Worm (Caenorhabditis elegans) whole organism, late embryonic: ENCODE measurements around the gene ocr-4.
A peak's percentile ranks its signal among the peaks of the same experiment; 100 is the strongest.

ENCODE experiments used
- C38D4.7 ChIP-seq: fragments of 200-800 bp; sonication (Bioruptor generic); optimal IDR thresholded peaks from 2 replicates; lab custom pipeline; 2018; ENCODE audit warnings: mild to moderate bottlenecking, missing genetic modification characterization, moderate library complexity, missing compliant biosample characterization
- F13H6.1 ChIP-seq: sonication (generic microtip); optimal IDR thresholded peaks from 2 replicates; lab custom pipeline; 2016; ENCODE audit warnings: missing genetic modification characterization, missing compliant biosample characterization
- K02D7.2 ChIP-seq: sonication (generic microtip); optimal IDR thresholded peaks from 2 replicates; lab custom pipeline; 2017; ENCODE audit warnings: mild to moderate bottlenecking, missing genetic modification characterization, missing compliant biosample characterization
- K09A11.1 ChIP-seq: sonication (generic microtip); optimal IDR thresholded peaks from 2 replicates; lab custom pipeline; 2017; ENCODE audit warnings: antibody characterized with exemption, mild to moderate bottlenecking, missing genetic modification characterization, missing compliant biosample characterization; ENCODE audit not compliant: insufficient read depth
- T23F11.4 ChIP-seq: fragments of 200-800 bp; sonication (Bioruptor generic); optimal IDR thresholded peaks from 2 replicates; lab custom pipeline; 2018; ENCODE audit warnings: mild to moderate bottlenecking, missing genetic modification characterization, missing compliant biosample characterization
- Y22D7AL.16 ChIP-seq: sonication (generic microtip); optimal IDR thresholded peaks from 2 replicates; lab custom pipeline; 2016; ENCODE audit warnings: missing genetic modification characterization, missing compliant biosample characterization
- ahr-1 ChIP-seq: sonication (generic microtip); optimal IDR thresholded peaks from 2 replicates; lab custom pipeline; 2016; ENCODE audit warnings: missing genetic modification characterization, missing compliant biosample characterization
- ama-1 ChIP-seq: fragments of 150-350 bp; optimal IDR thresholded peaks from 2 replicates; lab custom pipeline; 2014
- ceh-18 ChIP-seq: sonication (generic microtip); optimal IDR thresholded peaks from 2 replicates; lab custom pipeline; 2016; ENCODE audit warnings: missing genetic modification characterization, missing compliant biosample characterization
- ceh-19 ChIP-seq: fragments of 200-800 bp; sonication (Bioruptor generic); optimal IDR thresholded peaks from 2 replicates; lab custom pipeline; 2018; ENCODE audit warnings: mild to moderate bottlenecking, missing genetic modification characterization, missing compliant biosample characterization
- ceh-2 ChIP-seq: sonication (generic microtip); optimal IDR thresholded peaks from 2 replicates; lab custom pipeline; 2016; ENCODE audit warnings: missing genotype, missing genetic modification characterization, missing compliant biosample characterization
- ceh-22 ChIP-seq: sonication (generic microtip); optimal IDR thresholded peaks from 2 replicates; lab custom pipeline; 2017; ENCODE audit warnings: missing biosample characterization, missing genetic modification characterization
- ceh-24 ChIP-seq: sonication (generic microtip); optimal IDR thresholded peaks from 2 replicates; lab custom pipeline; 2016; ENCODE audit warnings: mild to moderate bottlenecking, missing genetic modification characterization, missing compliant biosample characterization
- ceh-30 ChIP-seq: fragments of 150-350 bp; optimal IDR thresholded peaks from 2 replicates; lab custom pipeline; 2014; ENCODE audit warnings: missing biosample characterization, missing genetic modification characterization
- ceh-45 ChIP-seq: fragments of 200-800 bp; sonication (Bioruptor generic); IDR thresholded peaks from 2 replicates; pipeline ENCODE4 v1.3.6; 2022; ENCODE audit warnings: missing genetic modification reagents, missing genetic modification characterization, missing compliant biosample characterization
- ceh-6 ChIP-seq: fragments of 200-800 bp; sonication (Bioruptor generic); optimal IDR thresholded peaks from 2 replicates; lab custom pipeline; 2018; ENCODE audit warnings: mild to moderate bottlenecking, missing genetic modification characterization, missing compliant biosample characterization
- che-1 ChIP-seq: sonication (generic microtip); optimal IDR thresholded peaks from 2 replicates; lab custom pipeline; 2016; ENCODE audit warnings: mild to moderate bottlenecking, missing genetic modification characterization, missing compliant biosample characterization
- dmd-4 ChIP-seq: sonication (generic microtip); optimal IDR thresholded peaks from 2 replicates; lab custom pipeline; 2016; ENCODE audit warnings: borderline replicate concordance, missing genetic modification characterization, missing compliant biosample characterization
- elt-2 ChIP-seq: sonication (generic microtip); optimal IDR thresholded peaks from 2 replicates; lab custom pipeline; 2016; ENCODE audit warnings: missing genetic modification reagents, missing genetic modification characterization, missing compliant biosample characterization
- elt-4 ChIP-seq: sonication (generic microtip); optimal IDR thresholded peaks from 2 replicates; lab custom pipeline; 2016; ENCODE audit warnings: missing genetic modification characterization, missing compliant biosample characterization
- fax-1 ChIP-seq: sonication (generic microtip); optimal IDR thresholded peaks from 2 replicates; lab custom pipeline; 2016; ENCODE audit warnings: missing genotype, missing genetic modification characterization, missing compliant biosample characterization
- fkh-6 ChIP-seq: sonication (generic microtip); optimal IDR thresholded peaks from 2 replicates; lab custom pipeline; 2016; ENCODE audit warnings: missing genetic modification characterization, missing compliant biosample characterization
- hlh-13 ChIP-seq: fragments of 200-800 bp; sonication (Bioruptor generic); optimal IDR thresholded peaks from 2 replicates; lab custom pipeline; 2018; ENCODE audit warnings: mild to moderate bottlenecking, missing genetic modification characterization, missing compliant biosample characterization
- hlh-6 ChIP-seq: sonication (generic microtip); optimal IDR thresholded peaks from 2 replicates; lab custom pipeline; 2016; ENCODE audit warnings: missing genotype, missing genetic modification characterization, missing compliant biosample characterization
- hlh-8 ChIP-seq: sonication (generic microtip); optimal IDR thresholded peaks from 2 replicates; lab custom pipeline; 2016; ENCODE audit warnings: missing genotype, missing genetic modification characterization, missing compliant biosample characterization
- lim-6 ChIP-seq: sonication (generic microtip); optimal IDR thresholded peaks from 2 replicates; lab custom pipeline; 2016; ENCODE audit warnings: missing genetic modification characterization, missing compliant biosample characterization
- madf-2 ChIP-seq: sonication (generic microtip); optimal IDR thresholded peaks from 2 replicates; lab custom pipeline; 2017; ENCODE audit warnings: missing genetic modification characterization, missing compliant biosample characterization
- nfya-1 ChIP-seq: sonication (generic microtip); optimal IDR thresholded peaks from 2 replicates; lab custom pipeline; 2017; ENCODE audit warnings: missing genetic modification characterization, mild to moderate bottlenecking, missing compliant biosample characterization, antibody characterized with exemption, moderate library complexity
- nhr-11 ChIP-seq: fragments of 150-350 bp; optimal IDR thresholded peaks from 2 replicates; lab custom pipeline; 2014; ENCODE audit warnings: missing biosample characterization, missing genetic modification characterization
- nhr-232 ChIP-seq: sonication (generic microtip); optimal IDR thresholded peaks from 2 replicates; lab custom pipeline; 2016; ENCODE audit warnings: missing genetic modification characterization, missing compliant biosample characterization
- npax-4 ChIP-seq: sonication (generic microtip); optimal IDR thresholded peaks from 2 replicates; lab custom pipeline; 2016; ENCODE audit warnings: missing genetic modification characterization, missing compliant biosample characterization
- odd-2 ChIP-seq: sonication (generic microtip); optimal IDR thresholded peaks from 2 replicates; lab custom pipeline; 2017; ENCODE audit warnings: antibody characterized with exemption, mild to moderate bottlenecking, missing genetic modification characterization, missing compliant biosample characterization
- pag-3 ChIP-seq: sonication (generic microtip); optimal IDR thresholded peaks from 2 replicates; lab custom pipeline; 2016; ENCODE audit warnings: missing compliant biosample characterization, missing genetic modification characterization, borderline replicate concordance
- pat-9 ChIP-seq: fragments of 200-800 bp; sonication (Bioruptor generic); optimal IDR thresholded peaks from 2 replicates; lab custom pipeline; 2018; ENCODE audit warnings: mild to moderate bottlenecking, missing genetic modification characterization, moderate library complexity, missing compliant biosample characterization
- pax-1 ChIP-seq: fragments of 150-350 bp; optimal IDR thresholded peaks from 2 replicates; lab custom pipeline; 2014; ENCODE audit warnings: missing biosample characterization, missing genetic modification characterization
- pqm-1 ChIP-seq: sonication (generic microtip); optimal IDR thresholded peaks from 2 replicates; lab custom pipeline; 2016; ENCODE audit warnings: missing genetic modification characterization, missing compliant biosample characterization
- pros-1 ChIP-seq: fragments of 150-350 bp; optimal IDR thresholded peaks from 2 replicates; lab custom pipeline; 2014; ENCODE audit warnings: missing biosample characterization, missing genetic modification reagents, missing genetic modification characterization
- sdc-2 ChIP-seq: sonication (generic microtip); optimal IDR thresholded peaks from 2 replicates; lab custom pipeline; 2016; ENCODE audit warnings: missing genotype, missing genetic modification characterization, missing compliant biosample characterization
- sox-4 ChIP-seq: sonication (generic microtip); optimal IDR thresholded peaks from 2 replicates; lab custom pipeline; 2017; ENCODE audit warnings: mild to moderate bottlenecking, missing genetic modification characterization, inconsistent platforms, missing compliant biosample characterization
- tbx-2 ChIP-seq: sonication (generic microtip); optimal IDR thresholded peaks from 2 replicates; lab custom pipeline; 2016; ENCODE audit warnings: missing genetic modification characterization, missing compliant biosample characterization
- ttx-3 ChIP-seq: sonication (generic microtip); optimal IDR thresholded peaks from 2 replicates; lab custom pipeline; 2016; ENCODE audit warnings: missing genetic modification reagents, missing genetic modification characterization, missing compliant biosample characterization
- unc-3 ChIP-seq, 2 experiments: fragments of 200-800 bp in 1 of 2; sonication (Bioruptor generic) in 1 of 2; sonication (generic microtip) in 1 of 2; conservative IDR thresholded peaks in 1 of 2; optimal IDR thresholded peaks in 1 of 2; 2 replicates each; pipeline versions ENCODE4 v1.3.6 to Lab custom; 2016 to 2022; ENCODE audit warnings: missing compliant biosample characterization in 2 of 2, missing genetic modification characterization in 2 of 2, missing genetic modification reagents in 1 of 2
- unc-42 ChIP-seq: sonication (generic microtip); optimal IDR thresholded peaks from 2 replicates; lab custom pipeline; 2016; ENCODE audit warnings: missing genotype, missing genetic modification characterization, missing compliant biosample characterization
- unc-86 ChIP-seq: sonication (generic microtip); optimal IDR thresholded peaks from 2 replicates; lab custom pipeline; 2016; ENCODE audit warnings: missing genetic modification characterization, missing compliant biosample characterization
- zip-5 ChIP-seq: sonication (generic microtip); optimal IDR thresholded peaks from 2 replicates; lab custom pipeline; 2016; ENCODE audit warnings: missing genetic modification characterization, missing compliant biosample characterization
- ztf-16 ChIP-seq: sonication (generic microtip); optimal IDR thresholded peaks from 2 replicates; lab custom pipeline; 2017; ENCODE audit warnings: missing genetic modification characterization, missing compliant biosample characterization

The ocr-4 gene

ce11 chrIV:7319931-7320435, 12.6 kb downstream of the ocr-4 start (continued):
- TF ChIP-seq unc-42 (peak; percentile 87), hlh-6 (tag; lab: Kevin White, UChicago) (peak; percentile 1), madf-2 (tag; lab: Kevin White, UChicago) (no peak), pat-9 (tag; lab: Kevin White, UChicago) (peak; percentile 60), pag-3 (tag; lab: Kevin White, UChicago) (no peak), hlh-13 (no peak), pax-1 (tag; lab: Kevin White, UChicago) (no peak), tbx-2 (peak; percentile 82), K09A11.1 (no peak), C38D4.7 (GFP tag; lab: Kevin White, UChicago) (no peak), ceh-30 (tag; lab: Kevin White, UChicago) (no peak), sox-4 (no peak), elt-4 (no peak), ceh-6 (GFP tag; lab: Kevin White, UChicago) (no peak), K02D7.2 (tag; lab: Kevin White, UChicago) (no peak), pqm-1 (tag; lab: Kevin White, UChicago) (no peak), zip-5 (no peak), fkh-6 (tag; lab: Kevin White, UChicago) (no peak), dmd-4 (tag; lab: Kevin White, UChicago) (no peak), hlh-8 (tag; lab: Kevin White, UChicago) (no peak), ceh-2 (peak; percentile 29), Y22D7AL.16 (tag; lab: Kevin White, UChicago) (no peak), sdc-2 (tag; lab: Kevin White, UChicago) (no peak), ama-1 (lab: Kevin White, UChicago) (no peak), ahr-1 (tag; lab: Kevin White, UChicago) (no peak), npax-4 (no peak), ttx-3 (tag; lab: Kevin White, UChicago) (no peak), T23F11.4 (GFP tag; lab: Kevin White, UChicago) (no peak), che-1 (no peak), ceh-19 (no peak), pros-1 (tag; lab: Kevin White, UChicago) (peak; percentile 96), unc-86 (tag; lab: Kevin White, UChicago) (no peak), ztf-16 (no peak), unc-3 (GFP tag; conservative IDR thresholded peaks at IDR 0.05; lab: Robert Waterston, UW) (no peak), unc-3 (tag; optimal IDR thresholded peaks at IDR 0.05; lab: Kevin White, UChicago) (no peak), nhr-232 (tag; lab: Kevin White, UChicago) (no peak), lim-6 (tag; lab: Kevin White, UChicago) (no peak), odd-2 (tag; lab: Kevin White, UChicago) (no peak), F13H6.1 (tag; lab: Kevin White, UChicago) (peak; percentile 53), nfya-1 (tag; lab: Kevin White, UChicago) (peak; percentile 81), ceh-22 (tag; lab: Kevin White, UChicago) (no peak), ceh-45 (GFP tag; lab: Robert Waterston, UW) (no peak), ceh-18 (tag; lab: Kevin White, UChicago) (peak; percentile 79), ceh-24 (no peak), nhr-11 (tag; lab: Kevin White, UChicago) (no peak), elt-2 (peak; percentile 27), fax-1 (tag; lab: Kevin White, UChicago) (no peak)
